Worm (Caenorhabditis elegans) whole organism, L4/young adult: Measurements from ENCODE around the gene erd-2.2.

Experiments used
- W03F9.2 ChIP-seq: fragments of 150-350 bp; optimal IDR thresholded peaks from 2 replicates; lab custom pipeline; 2014; ENCODE audit warnings: missing biosample characterization, missing genetic modification characterization
- dao-5 ChIP-seq: sonication (generic microtip); optimal IDR thresholded peaks from 2 replicates; lab custom pipeline; 2016; ENCODE audit warnings: missing genotype, missing genetic modification characterization, moderate library complexity, missing compliant biosample characterization
- him-1 ChIP-seq: sonication (generic microtip); optimal IDR thresholded peaks from 2 replicates; lab custom pipeline; 2016; ENCODE audit warnings: missing genotype, missing genetic modification reagents, missing genetic modification characterization, missing compliant biosample characterization

erd-2.2 gene

ce11 chrIII:5931433-5931994 is 24.7 kb downstream of the erd-2.2 start, which contains the start of gene EGAP1.5:
Gene EGAP1.5 (plus strand): TSS chrIII:5931721.
- TF ChIP-seq W03F9.2 (tag; lab: Kevin White, UChicago): no peak
- TF ChIP-seq dao-5 (tag; lab: Kevin White, UChicago): no peak
- TF ChIP-seq him-1: no peak

ce11 chrIII:5932853-5933252 is 26.0 kb downstream of the erd-2.2 start, which contains the start of gene zmp-1:
Gene zmp-1 (minus strand): TSS chrIII:5932953.
- TF ChIP-seq W03F9.2 (tag; lab: Kevin White, UChicago) (no peak), him-1 (no peak), dao-5 (tag; lab: Kevin White, UChicago) (no peak)

DNA sequence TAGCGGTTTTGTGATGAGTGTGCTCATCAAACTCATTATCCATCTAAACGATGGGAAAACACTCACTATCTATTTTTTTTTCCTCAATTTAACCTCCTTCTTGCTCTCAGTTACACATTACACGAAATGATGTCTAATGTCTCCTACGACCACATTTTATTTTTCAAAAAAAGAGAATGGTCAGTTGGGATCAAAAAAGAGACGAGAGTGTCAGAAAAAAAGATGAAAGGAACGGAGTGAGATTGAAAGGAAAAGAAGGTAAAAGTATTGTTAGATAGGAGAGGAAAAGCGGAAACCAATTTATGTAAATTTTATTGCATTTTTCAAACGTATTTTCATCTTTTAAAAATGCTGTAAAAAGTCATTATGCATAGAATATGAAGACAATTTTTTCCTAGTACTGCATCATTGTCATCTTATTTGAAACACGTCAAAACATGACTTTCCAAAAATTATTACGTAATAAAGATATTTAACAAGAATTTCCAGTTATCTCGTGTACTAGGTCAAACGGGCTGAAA is 27.3 kb downstream of the erd-2.2 start:
- TF ChIP-seq W03F9.2 (tag; lab: Kevin White, UChicago): no peak
- TF ChIP-seq him-1: no peak
- no peak for TF ChIP-seq dao-5 (tag; lab: Kevin White, UChicago)

DNA sequence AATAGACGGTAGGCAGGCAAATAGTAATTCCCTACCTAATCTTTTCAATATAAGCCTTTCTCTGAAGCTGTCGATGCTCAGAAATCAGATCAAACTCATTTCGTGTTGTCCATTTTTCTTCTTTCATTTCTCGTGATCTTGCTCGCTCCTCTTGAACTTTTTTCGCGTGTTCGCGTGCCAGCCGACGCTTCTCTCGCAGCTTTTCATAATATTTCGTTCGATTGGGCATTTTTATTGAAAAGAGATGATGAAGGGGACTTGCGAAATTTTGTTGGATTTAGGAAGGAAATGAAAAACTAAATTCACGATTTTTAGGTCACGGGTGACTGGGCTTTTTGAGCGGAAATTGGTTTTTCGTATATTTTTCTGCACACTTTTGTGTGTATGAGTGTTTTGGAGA is 30.1 kb downstream of the erd-2.2 start, which contains the start of gene EGAP1.1:
Gene EGAP1.1 (minus strand): TSS at position 229 of the 400 bp plus-strand sequence.
- TF ChIP-seq him-1 (no peak), dao-5 (tag; lab: Kevin White, UChicago) (no peak)

- TF ChIP-seq him-1: no peak
- peak; percentile 62 for TF ChIP-seq W03F9.2 (tag; lab: Kevin White, UChicago)
- TF ChIP-seq dao-5 (tag; lab: Kevin White, UChicago): no peak
Measured at ce11 chrIII:5938013-5938412, 31.2 kb downstream of the erd-2.2 start.

DNA sequence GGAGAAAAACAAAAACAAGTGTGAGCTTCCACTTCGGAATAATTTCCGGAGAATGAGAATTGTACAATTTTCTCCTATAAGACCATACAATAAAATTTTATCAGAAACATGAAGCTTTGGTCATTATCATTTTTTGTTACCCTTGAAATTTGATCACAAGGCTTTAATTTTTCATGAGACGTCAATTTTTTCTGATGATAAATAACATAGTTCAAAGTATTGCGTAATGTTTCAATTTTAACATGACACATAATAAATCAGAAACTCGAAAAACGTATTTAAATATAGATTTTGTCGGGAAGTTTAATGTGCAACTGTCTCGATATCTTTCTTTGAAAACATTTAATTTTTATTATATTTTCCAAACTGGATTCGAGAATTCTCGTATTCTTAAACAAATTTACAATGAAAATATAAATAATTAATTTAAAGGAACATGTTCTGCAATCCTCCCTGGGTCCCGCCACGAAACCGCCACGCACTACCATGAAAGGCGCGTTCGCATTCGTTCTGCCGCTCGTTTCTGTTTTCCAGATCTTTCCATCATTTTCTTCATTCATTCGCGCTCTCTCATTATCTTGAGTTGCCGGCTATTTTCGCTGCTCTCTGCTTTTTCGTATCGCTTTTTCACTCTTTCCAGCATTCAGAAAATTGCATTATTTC is 32.1 kb downstream of the erd-2.2 start:
- TF ChIP-seq dao-5 (tag; lab: Kevin White, UChicago): no peak
- peak; percentile 11 for TF ChIP-seq W03F9.2 (tag; lab: Kevin White, UChicago)

ce11 chrIII:5939453-5940296 is 32.8 kb downstream of the erd-2.2 start, which contains the start of gene ubq-1:
Gene ubq-1 (plus strand): TSS chrIII:5940254.
- TF ChIP-seq W03F9.2 (tag; lab: Kevin White, UChicago): no peak
- no peak for TF ChIP-seq him-1
- TF ChIP-seq dao-5 (tag; lab: Kevin White, UChicago): no peak

DNA sequence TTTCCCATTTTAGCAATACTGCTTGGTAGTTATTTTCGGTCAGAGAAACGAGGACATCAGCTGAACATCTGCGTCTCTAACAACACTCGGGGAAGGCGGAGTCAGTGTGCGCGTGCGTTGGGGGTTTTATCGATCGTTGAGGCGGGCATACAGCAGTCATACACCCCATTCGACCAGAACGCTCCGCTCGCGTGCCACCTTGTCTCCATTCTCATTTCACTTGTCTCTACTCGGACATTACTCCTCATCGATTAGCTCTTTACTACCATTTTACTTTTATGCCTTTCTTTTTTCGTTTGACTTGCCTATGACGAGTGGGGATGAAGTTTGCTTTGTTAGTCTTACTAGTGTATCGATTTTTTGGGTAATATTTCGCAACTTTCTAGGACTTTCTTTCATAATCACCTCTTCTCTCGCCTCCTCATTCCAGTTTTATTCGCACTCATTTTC is 33.7 kb downstream of the erd-2.2 start:
- TF ChIP-seq W03F9.2 (tag; lab: Kevin White, UChicago) (peak; percentile 59), dao-5 (tag; lab: Kevin White, UChicago) (no peak), him-1 (peak; percentile 17)

- TF ChIP-seq W03F9.2 (tag; lab: Kevin White, UChicago) (no peak), dao-5 (tag; lab: Kevin White, UChicago) (no peak), him-1 (no peak)
Measured at ce11 chrIII:5942104-5942503, 35.3 kb downstream of the erd-2.2 start.

ce11 chrIII:5943368-5944180 is 36.7 kb downstream of the erd-2.2 start:
- TF ChIP-seq dao-5 (tag; lab: Kevin White, UChicago): peak; percentile 15
- peak; percentile 45 for TF ChIP-seq him-1
- TF ChIP-seq W03F9.2 (tag; lab: Kevin White, UChicago): peak; percentile 50

ce11 chrIII:5945865-5946264 is 39.0 kb downstream of the erd-2.2 start, which contains the start of gene F25B5.5:
Gene F25B5.5 (minus strand): TSS chrIII:5946124.
- TF ChIP-seq W03F9.2 (tag; lab: Kevin White, UChicago): no peak

ce11 chrIII:5948162-5948933 is 41.5 kb downstream of the erd-2.2 start, which contains the start of the genes F25B5.6 and F25B5.3:
Gene F25B5.6 (minus strand): TSS chrIII:5948733.
Gene F25B5.3 (plus strand): TSS chrIII:5948883.
- TF ChIP-seq him-1 (no peak), W03F9.2 (tag; lab: Kevin White, UChicago) (no peak), dao-5 (tag; lab: Kevin White, UChicago) (no peak)
